Worm (Caenorhabditis elegans) whole organism, L1 larva: Measurements from ENCODE around the gene melo-3.

Experiments
- C04F5.9 ChIP-seq: sonication (generic microtip); optimal IDR thresholded peaks from 2 replicates; lab custom pipeline; 2016; ENCODE audit warnings: missing genetic modification characterization, missing compliant biosample characterization
- C16A3.4 ChIP-seq: fragments of 150-350 bp; optimal IDR thresholded peaks from 2 replicates; lab custom pipeline; 2014; ENCODE audit warnings: missing biosample characterization, missing genetic modification characterization
- C34B4.2 ChIP-seq: sonication (generic microtip); optimal IDR thresholded peaks from 2 replicates; lab custom pipeline; 2017; ENCODE audit warnings: mild to moderate bottlenecking, missing genetic modification characterization, missing compliant biosample characterization
- F16B12.6 ChIP-seq: fragments of 150-350 bp; optimal IDR thresholded peaks from 2 replicates; lab custom pipeline; 2014; ENCODE audit warnings: missing biosample characterization, missing genetic modification characterization
- Y116A8C.19 ChIP-seq: sonication (generic microtip); optimal IDR thresholded peaks from 2 replicates; lab custom pipeline; 2016; ENCODE audit warnings: missing compliant biosample characterization, missing genetic modification characterization, borderline replicate concordance
- ama-1 ChIP-seq: fragments of 150-350 bp; optimal IDR thresholded peaks from 2 replicates; lab custom pipeline; 2014
- ceh-63 ChIP-seq: fragments of 200-800 bp; sonication (Bioruptor generic); optimal IDR thresholded peaks from 2 replicates; lab custom pipeline; 2018; ENCODE audit warnings: mild to moderate bottlenecking, missing genetic modification characterization, missing compliant biosample characterization
- ceh-8 ChIP-seq: fragments of 200-800 bp; sonication (Bioruptor generic); optimal IDR thresholded peaks from 2 replicates; lab custom pipeline; 2018; ENCODE audit warnings: mild to moderate bottlenecking, missing genetic modification characterization, moderate library complexity, missing compliant biosample characterization
- ceh-82 ChIP-seq, 3 experiments: fragments of 150-350 bp in 1 of 3; sonication (generic microtip) in 2 of 3; optimal IDR thresholded peaks; 2 replicates each; lab custom pipeline; 2014 to 2017; ENCODE audit warnings: missing biosample characterization in 3 of 3, missing genetic modification characterization in 3 of 3
- ceh-88 ChIP-seq: fragments of 200-800 bp; sonication (Bioruptor generic); IDR thresholded peaks from 2 replicates; pipeline ENCODE4 v1.3.6; 2022; ENCODE audit warnings: missing genetic modification characterization, missing compliant biosample characterization
- ces-1 ChIP-seq: fragments of 150-350 bp; optimal IDR thresholded peaks from 2 replicates; lab custom pipeline; 2014; ENCODE audit warnings: missing biosample characterization, missing genetic modification reagents, missing genetic modification characterization
- dsc-1 ChIP-seq: sonication (generic microtip); optimal IDR thresholded peaks from 2 replicates; lab custom pipeline; 2016; ENCODE audit warnings: mild to moderate bottlenecking, missing genetic modification characterization, missing compliant biosample characterization
- efl-1 ChIP-seq, 4 experiments: fragments of 150-350 bp; optimal IDR thresholded peaks in 3 of 4; peaks in 1 of 4; 1 replicate in 1 of 4; 2 replicates in 3 of 4; lab custom pipeline; 2014; ENCODE audit warnings: missing biosample characterization in 2 of 4, missing genetic modification characterization in 2 of 4, missing genetic modification reagents in 2 of 4
- efl-3 ChIP-seq: fragments of 200-800 bp; sonication (Bioruptor generic); optimal IDR thresholded peaks from 2 replicates; lab custom pipeline; 2018; ENCODE audit warnings: mild to moderate bottlenecking, missing genetic modification characterization, missing compliant biosample characterization
- egl-27 ChIP-seq, 2 experiments: fragments of 150-350 bp in 1 of 2; sonication (generic microtip); optimal IDR thresholded peaks; 3 replicates each; lab custom pipeline; 2017 to 2018; ENCODE audit warnings: missing biosample characterization in 2 of 2, missing genetic modification characterization in 2 of 2, missing genetic modification reagents in 2 of 2
- elt-3 ChIP-seq, 6 experiments: fragments of 150-350 bp in 1 of 6; sonication (generic microtip); optimal IDR thresholded peaks; 2 replicates each; lab custom pipeline; 2017 to 2018; ENCODE audit warnings: missing biosample characterization in 6 of 6, missing genetic modification characterization in 6 of 6, inconsistent platforms in 1 of 6
- ets-5 ChIP-seq: fragments of 200-800 bp; sonication (Bioruptor generic); IDR thresholded peaks from 2 replicates; pipeline ENCODE4 v1.3.6; 2022; ENCODE audit warnings: missing genetic modification characterization, missing compliant biosample characterization
- fkh-8 ChIP-seq: sonication (generic microtip); optimal IDR thresholded peaks from 2 replicates; lab custom pipeline; 2016; ENCODE audit warnings: mild to moderate bottlenecking, missing genetic modification characterization, missing compliant biosample characterization
- fos-1 ChIP-seq: fragments of 150-350 bp; optimal IDR thresholded peaks from 2 replicates; lab custom pipeline; 2014; ENCODE audit warnings: missing biosample characterization, missing genetic modification characterization
- grh-1 ChIP-seq: fragments of 200-800 bp; sonication (Bioruptor generic); IDR thresholded peaks from 2 replicates; pipeline ENCODE4 v1.3.6; 2022; ENCODE audit warnings: missing genetic modification reagents, missing genetic modification characterization, missing compliant biosample characterization
- hlh-4 ChIP-seq: sonication (generic microtip); optimal IDR thresholded peaks from 2 replicates; lab custom pipeline; 2016; ENCODE audit warnings: mild to moderate bottlenecking, missing genetic modification characterization, missing compliant biosample characterization
- isw-1 ChIP-seq: fragments of 200-800 bp; sonication (Bioruptor generic); IDR thresholded peaks from 2 replicates; pipeline ENCODE4 v1.3.6; 2022; ENCODE audit warnings: missing genetic modification characterization, missing compliant biosample characterization
- lin-14 ChIP-seq: fragments of 200-800 bp; sonication (Bioruptor generic); optimal IDR thresholded peaks from 2 replicates; lab custom pipeline; 2018; ENCODE audit warnings: mild to moderate bottlenecking, missing genetic modification characterization, moderate library complexity, missing compliant biosample characterization
- lin-35 ChIP-seq, 2 experiments: fragments of 150-350 bp; optimal IDR thresholded peaks; 2 replicates each; lab custom pipeline; 2014; ENCODE audit warnings: missing biosample characterization in 2 of 2, missing genetic modification characterization in 2 of 2, missing genetic modification reagents in 2 of 2
- lin-39 ChIP-seq: fragments of 150-350 bp; optimal IDR thresholded peaks from 2 replicates; lab custom pipeline; 2014; ENCODE audit warnings: missing biosample characterization, missing genetic modification reagents, missing genetic modification characterization
- lir-3 ChIP-seq: sonication (generic microtip); optimal IDR thresholded peaks from 2 replicates; lab custom pipeline; 2016; ENCODE audit warnings: mild to moderate bottlenecking, missing genetic modification characterization, moderate library complexity, missing compliant biosample characterization; ENCODE audit not compliant: poor library complexity
- mab-9 ChIP-seq: fragments of 200-800 bp; sonication (Bioruptor generic); IDR thresholded peaks from 2 replicates; pipeline ENCODE4 v1.3.6; 2022; ENCODE audit warnings: missing genetic modification reagents, missing genetic modification characterization, missing compliant biosample characterization
- mef-2 ChIP-seq: fragments of 150-350 bp; optimal IDR thresholded peaks from 2 replicates; lab custom pipeline; 2014; ENCODE audit warnings: missing biosample characterization, missing genetic modification characterization
- mep-1 ChIP-seq: fragments of 150-350 bp; optimal IDR thresholded peaks from 2 replicates; lab custom pipeline; 2014; ENCODE audit warnings: missing biosample characterization, missing genetic modification characterization
- nhr-11 ChIP-seq: fragments of 150-350 bp; optimal IDR thresholded peaks from 2 replicates; lab custom pipeline; 2014; ENCODE audit warnings: missing biosample characterization, missing genetic modification characterization
- nhr-12 ChIP-seq: sonication (generic microtip); optimal IDR thresholded peaks from 2 replicates; lab custom pipeline; 2017; ENCODE audit warnings: missing biosample characterization, missing genetic modification characterization
- nhr-19 ChIP-seq: fragments of 200-800 bp; sonication (Bioruptor generic); conservative IDR thresholded peaks from 2 replicates; pipeline ENCODE4 v1.3.6; 2022; ENCODE audit warnings: missing genetic modification characterization, missing compliant biosample characterization
- nhr-20 ChIP-seq: sonication (generic microtip); optimal IDR thresholded peaks from 2 replicates; lab custom pipeline; 2016; ENCODE audit warnings: mild to moderate bottlenecking, missing genetic modification characterization, missing compliant biosample characterization
- nhr-237 ChIP-seq: fragments of 150-350 bp; optimal IDR thresholded peaks from 2 replicates; lab custom pipeline; 2014; ENCODE audit warnings: missing biosample characterization, missing genetic modification characterization
- nhr-28 ChIP-seq: fragments of 150-350 bp; optimal IDR thresholded peaks from 2 replicates; lab custom pipeline; 2014; ENCODE audit warnings: missing biosample characterization, missing genetic modification characterization
- nhr-47 ChIP-seq: sonication (generic microtip); optimal IDR thresholded peaks from 2 replicates; lab custom pipeline; 2016; ENCODE audit warnings: mild to moderate bottlenecking, missing genetic modification characterization, moderate library complexity, missing compliant biosample characterization
- nhr-71 ChIP-seq: sonication (generic microtip); optimal IDR thresholded peaks from 2 replicates; lab custom pipeline; 2016; ENCODE audit warnings: mild to moderate bottlenecking, missing genetic modification characterization, moderate library complexity, missing compliant biosample characterization
- nhr-76 ChIP-seq: sonication (generic microtip); optimal IDR thresholded peaks from 2 replicates; lab custom pipeline; 2017; ENCODE audit warnings: missing biosample characterization, missing genetic modification characterization
- nhr-84 ChIP-seq: sonication (generic microtip); optimal IDR thresholded peaks from 2 replicates; lab custom pipeline; 2017; ENCODE audit warnings: missing biosample characterization, missing genetic modification characterization
- nhr-85 ChIP-seq: sonication (generic microtip); peaks from one replicate; lab custom pipeline; 2016; ENCODE audit warnings: missing genetic modification characterization, inconsistent platforms, missing compliant biosample characterization
- pax-3 ChIP-seq: fragments of 200-800 bp; sonication (Bioruptor generic); optimal IDR thresholded peaks from 2 replicates; lab custom pipeline; 2018; ENCODE audit warnings: mild to moderate bottlenecking, missing genetic modification characterization, moderate library complexity, missing compliant biosample characterization
- rnt-1 ChIP-seq: sonication (generic microtip); optimal IDR thresholded peaks from 2 replicates; lab custom pipeline; 2016; ENCODE audit warnings: mild to moderate bottlenecking, missing genetic modification characterization, moderate library complexity, missing compliant biosample characterization
- skn-1 ChIP-seq: fragments of 150-350 bp; optimal IDR thresholded peaks from 2 replicates; lab custom pipeline; 2014; ENCODE audit warnings: missing biosample characterization, missing genetic modification characterization
- snpc-4 ChIP-seq: fragments of 150-350 bp; optimal IDR thresholded peaks from 2 replicates; lab custom pipeline; 2014; ENCODE audit warnings: missing biosample characterization, missing genetic modification characterization
- snu-23 ChIP-seq: sonication (generic microtip); optimal IDR thresholded peaks from 2 replicates; lab custom pipeline; 2016; ENCODE audit warnings: missing genetic modification characterization, missing compliant biosample characterization
- swsn-7 ChIP-seq: sonication (generic microtip); optimal IDR thresholded peaks from 2 replicates; lab custom pipeline; 2016; ENCODE audit warnings: missing genetic modification characterization, missing compliant biosample characterization
- tbx-2 ChIP-seq: sonication (generic microtip); optimal IDR thresholded peaks from 2 replicates; lab custom pipeline; 2016; ENCODE audit warnings: missing genetic modification characterization, missing compliant biosample characterization
- tlp-1 ChIP-seq: fragments of 150-350 bp; optimal IDR thresholded peaks from 2 replicates; lab custom pipeline; 2014; ENCODE audit warnings: missing biosample characterization, missing genetic modification characterization
- unc-130 ChIP-seq: fragments of 150-350 bp; optimal IDR thresholded peaks from 2 replicates; lab custom pipeline; 2017; ENCODE audit warnings: missing biosample characterization, missing genetic modification characterization, inconsistent platforms
- unc-86 ChIP-seq: sonication (generic microtip); optimal IDR thresholded peaks from 2 replicates; lab custom pipeline; 2016; ENCODE audit warnings: missing genetic modification characterization, missing compliant biosample characterization
- unc-98 ChIP-seq: fragments of 200-800 bp; sonication (Bioruptor generic); IDR thresholded peaks from 2 replicates; pipeline ENCODE4 v1.3.6; 2022; ENCODE audit warnings: missing genetic modification characterization, missing compliant biosample characterization
- zag-1 ChIP-seq: fragments of 150-350 bp; optimal IDR thresholded peaks from 2 replicates; lab custom pipeline; 2014; ENCODE audit warnings: missing biosample characterization, missing genetic modification characterization
- zip-4 ChIP-seq: fragments of 200-800 bp; sonication (Bioruptor generic); optimal IDR thresholded peaks from 2 replicates; lab custom pipeline; 2018; ENCODE audit warnings: mild to moderate bottlenecking, missing genetic modification characterization, moderate library complexity, missing compliant biosample characterization

melo-3 gene

ce11 chrV:15082291-15082690 lies 45.6 kb upstream of the melo-3 start, which contains the start of the genes C01G10.10 and C01G10.9:
TSS of gene C01G10.10 (minus strand) at chrV:15082441.
TSS of gene C01G10.9 (plus strand) at chrV:15082530.
- TF ChIP-seq pax-3 (tag; lab: Kevin White, UChicago) (peak; percentile 96), egl-27 (tag; optimal IDR thresholded peaks at IDR 0.05; lab: Kevin White, UChicago) (no peak), F16B12.6 (tag; lab: Kevin White, UChicago) (no peak), nhr-84 (tag; lab: Kevin White, UChicago) (no peak), nhr-28 (tag; lab: Kevin White, UChicago) (no peak), ceh-88 (GFP tag; lab: Robert Waterston, UW) (no peak), nhr-19 (GFP tag; lab: Robert Waterston, UW) (peak; percentile 73), isw-1 (GFP tag; lab: Robert Waterston, UW) (peak; percentile 46; the same call in 1 of the 2 replicates), ama-1 (lab: Kevin White, UChicago) (no peak), nhr-71 (peak; percentile 87), ceh-82 (tag; optimal IDR thresholded peaks at IDR 0.05; lab: Kevin White, UChicago) (peak; percentile 28 to 32 (median 30)), elt-3 (tag; optimal IDR thresholded peaks at IDR 0.05; lab: Kevin White, UChicago) (peak in 1 of 6 experiments; percentile 60), ceh-8 (GFP tag; lab: Kevin White, UChicago) (no peak), efl-3 (GFP tag; lab: Kevin White, UChicago) (peak; percentile 54), Y116A8C.19 (tag; lab: Kevin White, UChicago) (peak; percentile 70), unc-98 (GFP tag; lab: Robert Waterston, UW) (peak; percentile 58; the same call in 1 of the 2 replicates), hlh-4 (peak; percentile 80), mef-2 (tag; lab: Kevin White, UChicago) (no peak), nhr-76 (tag; lab: Kevin White, UChicago) (no peak), lin-35 (GFP tag; optimal IDR thresholded peaks at IDR 0.05; lab: Kevin White, UChicago) (peak; percentile 21 to 46), fkh-8 (tag; lab: Kevin White, UChicago) (peak; percentile 53), tbx-2 (tag; lab: Kevin White, UChicago) (peak; percentile 87), mab-9 (GFP tag; lab: Robert Waterston, UW) (peak; percentile 78; the same call in 1 of the 2 replicates), swsn-7 (peak; percentile 83), nhr-237 (tag; lab: Kevin White, UChicago) (no peak), grh-1 (GFP tag; lab: Robert Waterston, UW) (0 out of 2 replicates have a peak, but pooled peaks have one; percentile 34), zag-1 (tag; lab: Kevin White, UChicago) (no peak), lin-14 (GFP tag; lab: Kevin White, UChicago) (peak; percentile 69), skn-1 (tag; lab: Kevin White, UChicago) (peak; percentile 38), nhr-11 (tag; lab: Kevin White, UChicago) (no peak), zip-4 (GFP tag; lab: Kevin White, UChicago) (peak; percentile 20), nhr-20 (peak; percentile 85), ceh-63 (GFP tag; lab: Kevin White, UChicago) (no peak), ets-5 (no peak), fos-1 (tag; lab: Kevin White, UChicago) (no peak), snpc-4 (tag; lab: Kevin White, UChicago) (peak; percentile 50), dsc-1 (peak; percentile 90), snu-23 (GFP tag; lab: Kevin White, UChicago) (peak; percentile 86), efl-1 (optimal IDR thresholded peaks at IDR 0.05; lab: Kevin White, UChicago) (peak; percentile 40 to 68), efl-1 (GFP tag; optimal IDR thresholded peaks at IDR 0.05 in 1 of 2; lab: Kevin White, UChicago) (peak; percentile 52 to 95), lir-3 (tag; lab: Kevin White, UChicago) (peak; percentile 96), ces-1 (GFP tag; lab: Kevin White, UChicago) (no peak), rnt-1 (peak; percentile 97), nhr-85 (tag; lab: Kevin White, UChicago) (peak; percentile 93), C04F5.9 (tag; lab: Kevin White, UChicago) (peak; percentile 83), unc-86 (tag; lab: Kevin White, UChicago) (peak; percentile 46), unc-130 (tag; lab: Kevin White, UChicago) (peak; percentile 34), mep-1 (tag; lab: Kevin White, UChicago) (peak; percentile 79), C34B4.2 (no peak), tlp-1 (tag; lab: Kevin White, UChicago) (no peak), C16A3.4 (tag; lab: Kevin White, UChicago) (peak; percentile 27), lin-39 (tag; lab: Kevin White, UChicago) (no peak), nhr-47 (peak; percentile 86), nhr-12 (no peak)
